Worm (Caenorhabditis elegans): ENCODE results near the gene bath-28.

DNA sequence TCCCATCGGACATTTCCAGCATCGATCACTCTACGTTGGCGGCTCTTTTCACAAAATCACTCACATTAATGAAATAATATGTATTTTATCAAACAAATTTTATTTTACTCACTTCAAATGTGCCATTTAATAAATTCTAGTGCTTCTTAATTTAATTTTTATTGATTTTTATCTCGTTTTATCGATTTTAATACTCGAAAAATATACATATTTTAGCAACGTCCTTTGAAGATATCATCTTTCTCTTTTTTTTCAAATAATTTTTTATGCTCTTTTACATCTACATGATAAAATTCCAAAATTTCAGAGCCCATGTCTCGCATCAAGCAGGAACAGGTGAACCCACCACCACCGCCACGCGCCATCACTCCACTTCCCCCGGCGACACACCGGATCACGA, 14.1 kb upstream of the bath-28 start, which contains the start of the genes lido-14 and bath-27:
- TF ChIP-seq ets-4 (tag; optimal IDR thresholded peaks at IDR 0.05), result no peak
- TF ChIP-seq T23F11.4 (GFP tag; optimal IDR thresholded peaks at IDR 0.05), result no peak
- no peak for TF ChIP-seq pha-2 (tag; optimal IDR thresholded peaks at IDR 0.05)
- TF ChIP-seq pha-4 (tag; optimal IDR thresholded peaks at IDR 0.05), result no peak
- TF ChIP-seq ama-1 (optimal IDR thresholded peaks at IDR 0.05), result no peak
- TF ChIP-seq K02D7.2 (tag; optimal IDR thresholded peaks at IDR 0.05), result no peak
- no peak for TF ChIP-seq K09A11.1 (tag; optimal IDR thresholded peaks at IDR 0.05; ENCODE audit: insufficient read depth)
